ENCODE assay signal across 6 worm cellular contexts in genomic region chrII:7554716-7555247, ce11.
A peak's percentile ranks its signal among the peaks of the same experiment; 100 is the strongest.
TF ChIP-seq lines count a peak whose summit lies in the region.

No protein-coding gene starts in this region.

TF ChIP-seq in whole organism, L1 larva, 84 proteins besides CTCF, POLR2A, EP300 and RAD21 (continues in another document):
- TF ChIP-seq nhr-85 (tag; lab: Kevin White, UChicago) = peak; percentile 53
- TF ChIP-seq nhr-47 (tag; optimal IDR thresholded peaks at IDR 0.05; lab: Kevin White, UChicago) = no peak
- no peak for TF ChIP-seq C04F5.9 (tag; optimal IDR thresholded peaks at IDR 0.05; lab: Kevin White, UChicago)
- peak; percentile 0 for TF ChIP-seq mep-1 (tag; optimal IDR thresholded peaks at IDR 0.05; lab: Kevin White, UChicago)
- TF ChIP-seq nhr-71 (tag; optimal IDR thresholded peaks at IDR 0.05; lab: Kevin White, UChicago) = peak; percentile 45
- TF ChIP-seq zip-4 (GFP tag; optimal IDR thresholded peaks at IDR 0.05; lab: Kevin White, UChicago) = no peak
- TF ChIP-seq elt-2 (tag; optimal IDR thresholded peaks at IDR 0.05; lab: Kevin White, UChicago) = peak; percentile 94
- TF ChIP-seq mab-9 (GFP tag; IDR thresholded peaks at IDR 0.05; lab: Robert Waterston, UW) = no peak
- peak; percentile 36 for TF ChIP-seq blmp-1 (tag; optimal IDR thresholded peaks at IDR 0.05; lab: Kevin White, UChicago)
- TF ChIP-seq vab-15 (tag; optimal IDR thresholded peaks at IDR 0.05; lab: Kevin White, UChicago) = no peak
- TF ChIP-seq lin-14 (GFP tag; optimal IDR thresholded peaks at IDR 0.05; lab: Kevin White, UChicago) = peak; percentile 70
- no peak for TF ChIP-seq dpl-1 (GFP tag; optimal IDR thresholded peaks at IDR 0.05; lab: Kevin White, UChicago)
- no peak for TF ChIP-seq grh-1 (GFP tag; IDR thresholded peaks at IDR 0.05; lab: Robert Waterston, UW)
- TF ChIP-seq unc-62 (GFP tag; optimal IDR thresholded peaks at IDR 0.05; lab: Kevin White, UChicago) = no peak
- TF ChIP-seq nhr-90 (tag; optimal IDR thresholded peaks at IDR 0.05; lab: Kevin White, UChicago; ENCODE audit: poor library complexity) = peak; percentile 37
- TF ChIP-seq mdl-1 (tag; optimal IDR thresholded peaks at IDR 0.05; lab: Kevin White, UChicago) = peak in 1 of 2 experiments; percentile 39

TF ChIP-seq in whole organism, L2 larva, 48 proteins besides CTCF, POLR2A, EP300 and RAD21 (continues in another document):
- TF ChIP-seq Y55F3AM.14 (GFP tag; optimal IDR thresholded peaks at IDR 0.05; lab: Kevin White, UChicago) (peak; percentile 6), egl-27 (tag; optimal IDR thresholded peaks at IDR 0.05; lab: Kevin White, UChicago) (peak; percentile 3), nhr-11 (tag; optimal IDR thresholded peaks at IDR 0.05; lab: Kevin White, UChicago) (no peak), gmeb-1 (tag; optimal IDR thresholded peaks at IDR 0.05; lab: Kevin White, UChicago) (peak; percentile 50), sma-9 (GFP tag; optimal IDR thresholded peaks at IDR 0.05; lab: Kevin White, UChicago) (peak; percentile 88), sma-9 (tag; optimal IDR thresholded peaks at IDR 0.05; lab: Kevin White, UChicago) (no peak), ztf-11 (tag; optimal IDR thresholded peaks at IDR 0.05; lab: Kevin White, UChicago) (no peak), unc-62 (GFP tag; optimal IDR thresholded peaks at IDR 0.05; lab: Kevin White, UChicago) (no peak), nhr-6 (tag; optimal IDR thresholded peaks at IDR 0.05; lab: Kevin White, UChicago) (no peak), mbf-1 (tag; optimal IDR thresholded peaks at IDR 0.05; lab: Kevin White, UChicago) (no peak), unc-55 (GFP tag; optimal IDR thresholded peaks at IDR 0.05; lab: Kevin White, UChicago) (no peak), lsy-2 (tag; optimal IDR thresholded peaks at IDR 0.05; lab: Kevin White, UChicago) (peak in 1 of 2 experiments; percentile 6), F13H6.1 (tag; optimal IDR thresholded peaks at IDR 0.05; lab: Kevin White, UChicago) (peak; percentile 60), crh-2 (tag; optimal IDR thresholded peaks at IDR 0.05; lab: Kevin White, UChicago) (peak; percentile 71), nhr-237 (tag; optimal IDR thresholded peaks at IDR 0.05; lab: Kevin White, UChicago) (no peak), fos-1 (tag; optimal IDR thresholded peaks at IDR 0.05; lab: Kevin White, UChicago) (peak; percentile 91)

TF ChIP-seq in whole organism, L3 larva, 47 proteins besides CTCF, POLR2A, EP300 and RAD21:
- TF ChIP-seq elt-3 (tag; optimal IDR thresholded peaks at IDR 0.05; lab: Kevin White, UChicago) (no peak), pqm-1 (tag; optimal IDR thresholded peaks at IDR 0.05; lab: Kevin White, UChicago) (peak; percentile 79), fos-1 (tag; optimal IDR thresholded peaks at IDR 0.05; lab: Kevin White, UChicago) (no peak), daf-12 (tag; optimal IDR thresholded peaks at IDR 0.05; lab: Kevin White, UChicago) (no peak), jun-1 (tag; optimal IDR thresholded peaks at IDR 0.05; lab: Kevin White, UChicago) (peak; percentile 84), elt-2 (tag; optimal IDR thresholded peaks at IDR 0.05; lab: Kevin White, UChicago) (peak; percentile 98), pha-4 (tag; optimal IDR thresholded peaks at IDR 0.05; lab: Kevin White, UChicago) (peak; percentile 55), nhr-25 (tag; optimal IDR thresholded peaks at IDR 0.05; lab: Kevin White, UChicago) (peak; percentile 81)

TF ChIP-seq in whole organism, L4 larva, 104 proteins besides CTCF, POLR2A, EP300 and RAD21 (continues in another document):
- TF ChIP-seq jun-1 (tag; optimal IDR thresholded peaks at IDR 0.05; lab: Kevin White, UChicago) (no peak), fos-1 (tag; optimal IDR thresholded peaks at IDR 0.05; lab: Kevin White, UChicago) (no peak), lir-3 (tag; optimal IDR thresholded peaks at IDR 0.05; lab: Kevin White, UChicago) (no peak), cey-2 (tag; optimal IDR thresholded peaks at IDR 0.05; lab: Kevin White, UChicago; ENCODE audit: borderline replicate concordance, insufficient read depth) (no peak), Y75B8A.6 (GFP tag; IDR thresholded peaks at IDR 0.05; lab: Robert Waterston, UW) (no peak), pqm-1 (tag; optimal IDR thresholded peaks at IDR 0.05; lab: Kevin White, UChicago) (peak; percentile 53), snpc-1.2 (GFP tag; IDR thresholded peaks at IDR 0.05; lab: Robert Waterston, UW) (no peak), hlh-11 (tag; optimal IDR thresholded peaks at IDR 0.05; lab: Kevin White, UChicago) (peak; percentile 93), tag-97 (GFP tag; IDR thresholded peaks at IDR 0.05; lab: Robert Waterston, UW) (no peak), nhr-76 (tag; optimal IDR thresholded peaks at IDR 0.05; lab: Kevin White, UChicago) (no peak), aha-1 (tag; lab: Kevin White, UChicago) (no peak), ama-1 (optimal IDR thresholded peaks at IDR 0.05; lab: Kevin White, UChicago) (no peak), nhr-6 (tag; optimal IDR thresholded peaks at IDR 0.05; lab: Kevin White, UChicago) (no peak), mxl-2 (GFP tag; conservative IDR thresholded peaks at IDR 0.05; lab: Robert Waterston, UW) (no peak), dpl-1 (GFP tag; optimal IDR thresholded peaks at IDR 0.05; lab: Kevin White, UChicago) (no peak), nhr-10 (tag; optimal IDR thresholded peaks at IDR 0.05; lab: Kevin White, UChicago) (no peak), snpc-4 (tag; optimal IDR thresholded peaks at IDR 0.05; lab: Kevin White, UChicago) (no peak), Y5F2A.4 (GFP tag; optimal IDR thresholded peaks at IDR 0.05; lab: Kevin White, UChicago) (no peak), R02D3.7 (tag; optimal IDR thresholded peaks at IDR 0.05; lab: Kevin White, UChicago) (no peak), vab-7 (GFP tag; IDR thresholded peaks at IDR 0.05; lab: Robert Waterston, UW) (no peak)

TF ChIP-seq in whole organism, late embryonic, 69 proteins besides CTCF, POLR2A, EP300 and RAD21:
- peak; percentile 32 for TF ChIP-seq elt-2 (tag; optimal IDR thresholded peaks at IDR 0.05; lab: Kevin White, UChicago)
- TF ChIP-seq ceh-34 (tag; optimal IDR thresholded peaks at IDR 0.05; lab: Kevin White, UChicago) = no peak
TF ChIP-seq in whole organism, late embryonic: peak in this region for 1.

TF ChIP-seq in whole organism, young adult, 124 proteins besides CTCF, POLR2A, EP300 and RAD21:
- TF ChIP-seq zim-3 (tag; optimal IDR thresholded peaks at IDR 0.05; lab: Kevin White, UChicago) (no peak), lin-40 (tag; optimal IDR thresholded peaks at IDR 0.05; lab: Kevin White, UChicago) (peak; percentile 2), atf-7 (tag; optimal IDR thresholded peaks at IDR 0.05; lab: Kevin White, UChicago) (peak; percentile 49), chd-7 (tag; optimal IDR thresholded peaks at IDR 0.05; lab: Kevin White, UChicago) (no peak), nfya-2 (GFP tag; IDR thresholded peaks at IDR 0.05; lab: Robert Waterston, UW) (no peak), ceh-27 (GFP tag; optimal IDR thresholded peaks at IDR 0.05; lab: Kevin White, UChicago) (no peak), nhr-27 (tag; optimal IDR thresholded peaks at IDR 0.05; lab: Kevin White, UChicago) (no peak), nhr-179 (tag; optimal IDR thresholded peaks at IDR 0.05; lab: Kevin White, UChicago) (no peak), Y53G8AR.9 (GFP tag; conservative IDR thresholded peaks at IDR 0.05; lab: Robert Waterston, UW) (0 out of 2 replicates have a peak, but pooled peaks have one; percentile 44), snpc-3.4 (tag; optimal IDR thresholded peaks at IDR 0.05; lab: Kevin White, UChicago) (no peak), Y56A3A.18 (GFP tag; IDR thresholded peaks at IDR 0.05; lab: Robert Waterston, UW) (no peak), T26A5.8 (tag; optimal IDR thresholded peaks at IDR 0.05; lab: Kevin White, UChicago) (no peak), B0035.1 (tag; optimal IDR thresholded peaks at IDR 0.05; lab: Kevin White, UChicago) (no peak), T07F8.4 (tag; optimal IDR thresholded peaks at IDR 0.05; lab: Kevin White, UChicago) (no peak), dox-1 (GFP tag; IDR thresholded peaks at IDR 0.05; lab: Robert Waterston, UW) (peak; percentile 69), madf-10 (tag; optimal IDR thresholded peaks at IDR 0.05; lab: Kevin White, UChicago) (peak; percentile 36), unc-130 (GFP tag; optimal IDR thresholded peaks at IDR 0.05; lab: Kevin White, UChicago) (no peak), mel-28 (tag; optimal IDR thresholded peaks at IDR 0.05; lab: Kevin White, UChicago; ENCODE audit: borderline replicate concordance) (no peak), nfyb-1 (GFP tag; IDR thresholded peaks at IDR 0.05; lab: Robert Waterston, UW) (0 out of 2 replicates have a peak, but pooled peaks have one; percentile 13), let-607 (tag; optimal IDR thresholded peaks at IDR 0.05; lab: Kevin White, UChicago) (peak in 1 of 2 experiments; percentile 31), nhr-80 (tag; optimal IDR thresholded peaks at IDR 0.05; lab: Kevin White, UChicago) (peak; percentile 97), attf-5 (GFP tag; optimal IDR thresholded peaks at IDR 0.05; lab: Kevin White, UChicago) (peak; percentile 10), rpc-1 (optimal IDR thresholded peaks at IDR 0.05; lab: Kevin White, UChicago) (no peak), rpc-1 (tag; optimal IDR thresholded peaks at IDR 0.05; lab: Kevin White, UChicago) (no peak), tbp1 (GFP tag; optimal IDR thresholded peaks at IDR 0.05; lab: Kevin White, UChicago) (peak; percentile 46), nhr-90 (tag; optimal IDR thresholded peaks at IDR 0.05; lab: Kevin White, UChicago) (peak; percentile 23), F39B2.1 (GFP tag; IDR thresholded peaks at IDR 0.05; lab: Robert Waterston, UW) (no peak)
TF ChIP-seq in whole organism, young adult: peak in this region for 11.
